Fruit fly (Drosophila melanogaster) whole organism, embryonic: ENCODE results near the gene CG2278.

Experiments
- Abd-B ChIP-seq: fragments of 200-800 bp; sonication (Bioruptor generic); optimal IDR thresholded peaks from 2 replicates; lab custom pipeline; 2018; ENCODE audit warnings: missing biosample characterization, mild to moderate bottlenecking, missing genetic modification characterization, moderate library complexity
- B-H2 ChIP-seq: fragments of 200-800 bp; sonication (Bioruptor generic); optimal IDR thresholded peaks from 2 replicates; lab custom pipeline; 2018; ENCODE audit warnings: missing biosample characterization, mild to moderate bottlenecking, missing genetic modification characterization
- Bgb ChIP-seq: fragments of 200-800 bp; sonication (Bioruptor generic); IDR thresholded peaks from 2 replicates; pipeline ENCODE4 v1.3.6; 2022; ENCODE audit warnings: missing biosample characterization, missing genetic modification characterization; ENCODE audit not compliant: partially characterized antibody
- Bteb2 ChIP-seq: fragments of 200-800 bp; sonication (Bioruptor generic); optimal IDR thresholded peaks from 2 replicates; lab custom pipeline; 2016; ENCODE audit warnings: missing biosample characterization, missing genetic modification characterization
- CG10654 ChIP-seq: fragments of 200-800 bp; sonication (Bioruptor generic); optimal IDR thresholded peaks from 2 replicates; lab custom pipeline; 2016; ENCODE audit warnings: missing biosample characterization, missing genetic modification characterization
- CG10959 ChIP-seq: fragments of 200-800 bp; sonication (Bioruptor generic); IDR thresholded peaks from 2 replicates; pipeline ENCODE4 v1.3.6; 2022; ENCODE audit warnings: missing biosample characterization, missing genetic modification characterization
- CG11456 ChIP-seq: fragments of 200-800 bp; sonication (Bioruptor generic); IDR thresholded peaks from 3 replicates; pipeline ENCODE4 v1.3.6; 2022; ENCODE audit warnings: missing biosample characterization, missing genetic modification characterization
- CG12071 ChIP-seq: fragments of 200-800 bp; sonication (Bioruptor generic); optimal IDR thresholded peaks from 3 replicates; lab custom pipeline; 2018; ENCODE audit warnings: missing biosample characterization, mild to moderate bottlenecking, missing genetic modification characterization
- CG12299 ChIP-seq: fragments of 200-800 bp; sonication (Bioruptor generic); optimal IDR thresholded peaks from 2 replicates; lab custom pipeline; 2018; ENCODE audit warnings: missing biosample characterization, mild to moderate bottlenecking, missing genetic modification characterization
- CG12659 ChIP-seq: fragments of 200-800 bp; sonication (Bioruptor generic); optimal IDR thresholded peaks from 3 replicates; lab custom pipeline; 2017; ENCODE audit warnings: mild to moderate bottlenecking, missing biosample characterization, missing genetic modification reagents, missing genetic modification characterization
- CG12744 ChIP-seq: fragments of 200-800 bp; sonication (Bioruptor generic); optimal IDR thresholded peaks from 2 replicates; lab custom pipeline; 2016; ENCODE audit warnings: missing biosample characterization, missing genetic modification characterization
- CG15514 ChIP-seq: fragments of 200-800 bp; sonication (Bioruptor generic); optimal IDR thresholded peaks from 3 replicates; lab custom pipeline; 2017; ENCODE audit warnings: missing biosample characterization, missing genetic modification characterization, mild to moderate bottlenecking, moderate library complexity, missing genetic modification reagents
- CG15601 ChIP-seq: fragments of 200-800 bp; sonication (Bioruptor generic); optimal IDR thresholded peaks from 3 replicates; lab custom pipeline; 2019; ENCODE audit warnings: missing biosample characterization, mild to moderate bottlenecking, missing genetic modification characterization, moderate library complexity
- CG1647 ChIP-seq: fragments of 200-800 bp; sonication (Bioruptor generic); optimal IDR thresholded peaks from 3 replicates; lab custom pipeline; 2016; ENCODE audit warnings: missing biosample characterization, missing genetic modification characterization
- CG2116 ChIP-seq: fragments of 200-800 bp; sonication (Bioruptor generic); optimal IDR thresholded peaks from 3 replicates; lab custom pipeline; 2018; ENCODE audit warnings: missing biosample characterization, mild to moderate bottlenecking, missing genetic modification characterization
- CG3065 ChIP-seq: fragments of 200-800 bp; sonication (Bioruptor generic); optimal IDR thresholded peaks from 2 replicates; lab custom pipeline; 2016; ENCODE audit warnings: missing biosample characterization, missing genetic modification characterization
- CG32767 ChIP-seq: fragments of 200-800 bp; sonication (Bioruptor generic); IDR thresholded peaks from 2 replicates; pipeline ENCODE4 v1.3.6; 2022; ENCODE audit warnings: missing biosample characterization, missing genetic modification characterization
- CG32772 ChIP-seq: fragments of 200-800 bp; sonication (Bioruptor generic); IDR thresholded peaks from 2 replicates; pipeline ENCODE4 v1.3.6; 2022; ENCODE audit warnings: missing biosample characterization, missing genetic modification characterization
- CG3838 ChIP-seq: fragments of 200-800 bp; sonication (Bioruptor generic); optimal IDR thresholded peaks from 3 replicates; lab custom pipeline; 2016; ENCODE audit warnings: missing biosample characterization, missing genetic modification characterization
- CG4360 ChIP-seq: fragments of 200-800 bp; sonication (Bioruptor generic); IDR thresholded peaks from 2 replicates; pipeline ENCODE4 v1.3.6; 2022; ENCODE audit warnings: missing biosample characterization, missing genetic modification characterization
- CG4404 ChIP-seq: fragments of 200-800 bp; sonication (Bioruptor generic); IDR thresholded peaks from 2 replicates; pipeline ENCODE4 v1.3.6; 2022; ENCODE audit warnings: missing biosample characterization, missing genetic modification characterization
- CG6272 ChIP-seq: fragments of 200-800 bp; sonication (Bioruptor generic); IDR thresholded peaks from 2 replicates; pipeline ENCODE4 v1.3.6; 2022; ENCODE audit warnings: missing biosample characterization, missing genetic modification characterization
- CG7928 ChIP-seq: fragments of 200-800 bp; sonication (Bioruptor generic); optimal IDR thresholded peaks from 2 replicates; lab custom pipeline; 2017; ENCODE audit warnings: missing biosample characterization, mild to moderate bottlenecking, missing genetic modification characterization
- CG8359 ChIP-seq: fragments of 200-800 bp; sonication (Bioruptor generic); optimal IDR thresholded peaks from 2 replicates; lab custom pipeline; 2017; ENCODE audit warnings: missing biosample characterization, mild to moderate bottlenecking, missing genetic modification characterization, borderline replicate concordance
- CG9609 ChIP-seq: fragments of 200-800 bp; sonication (Bioruptor generic); optimal IDR thresholded peaks from 3 replicates; lab custom pipeline; 2016; ENCODE audit warnings: missing biosample characterization, missing genetic modification characterization
- Dll ChIP-seq: fragments of 200-800 bp; sonication (Bioruptor generic); IDR thresholded peaks from 4 replicates; pipeline ENCODE4 v1.3.6; 2022; ENCODE audit warnings: missing biosample characterization, missing genetic modification characterization; ENCODE audit not compliant: partially characterized antibody
- Fer1 ChIP-seq: fragments of 200-800 bp; sonication (Bioruptor generic); optimal IDR thresholded peaks from 2 replicates; lab custom pipeline; 2017; ENCODE audit warnings: missing biosample characterization, mild to moderate bottlenecking, missing genetic modification characterization
- Oli ChIP-seq: fragments of 200-800 bp; sonication (Bioruptor generic); optimal IDR thresholded peaks from 2 replicates; lab custom pipeline; 2018; ENCODE audit warnings: missing biosample characterization, mild to moderate bottlenecking, missing genetic modification characterization, moderate library complexity
- Poxn ChIP-seq: fragments of 200-800 bp; sonication (Bioruptor generic); IDR thresholded peaks from 2 replicates; pipeline ENCODE4 v1.3.6; 2022; ENCODE audit warnings: missing biosample characterization, missing genetic modification characterization
- Rfx ChIP-seq: fragments of 200-800 bp; sonication (Bioruptor generic); IDR thresholded peaks from 2 replicates; pipeline ENCODE4 v1.3.6; 2022; ENCODE audit warnings: missing biosample characterization, missing genetic modification characterization
- Six4 ChIP-seq: fragments of 200-800 bp; sonication (Bioruptor generic); optimal IDR thresholded peaks from 2 replicates; lab custom pipeline; 2016; ENCODE audit warnings: missing biosample characterization, missing genetic modification characterization
- Sox102F ChIP-seq: fragments of 200-800 bp; sonication (Bioruptor generic); optimal IDR thresholded peaks from 2 replicates; lab custom pipeline; 2018; ENCODE audit warnings: missing biosample characterization, mild to moderate bottlenecking, missing genetic modification characterization, moderate library complexity
- Spps ChIP-seq: fragments of 200-800 bp; sonication (Bioruptor generic); optimal IDR thresholded peaks from 2 replicates; lab custom pipeline; 2018; ENCODE audit warnings: missing biosample characterization, mild to moderate bottlenecking, missing genetic modification characterization
- Taf1 ChIP-seq: fragments of 200-800 bp; sonication (Bioruptor generic); IDR thresholded peaks from 2 replicates; pipeline ENCODE4 v1.3.6; 2022; ENCODE audit warnings: missing biosample characterization, missing genetic modification characterization
- amos ChIP-seq: fragments of 200-800 bp; sonication (Bioruptor generic); IDR thresholded peaks from 2 replicates; pipeline ENCODE4 v1.3.6; 2022; ENCODE audit warnings: missing biosample characterization, missing genetic modification characterization; ENCODE audit not compliant: partially characterized antibody
- chn ChIP-seq: fragments of 200-800 bp; sonication (Bioruptor generic); optimal IDR thresholded peaks from 2 replicates; lab custom pipeline; 2016; ENCODE audit warnings: missing biosample characterization, missing genetic modification characterization
- dimm ChIP-seq: fragments of 200-800 bp; sonication (Bioruptor generic); IDR thresholded peaks from 2 replicates; pipeline ENCODE4 v1.3.6; 2022; ENCODE audit warnings: missing biosample characterization, missing genetic modification characterization
- dpn ChIP-seq, 2 experiments: fragments of 200-800 bp; sonication (Bioruptor generic); optimal IDR thresholded peaks; 3 replicates each; lab custom pipeline; 2016; ENCODE audit warnings: missing biosample characterization in 2 of 2, missing genetic modification characterization in 2 of 2
- gcm ChIP-seq: fragments of 200-800 bp; sonication (Bioruptor generic); optimal IDR thresholded peaks from 2 replicates; lab custom pipeline; 2019; ENCODE audit warnings: missing biosample characterization, mild to moderate bottlenecking, missing genetic modification characterization, moderate library complexity
- gem ChIP-seq: fragments of 200-800 bp; sonication (Bioruptor generic); optimal IDR thresholded peaks from 2 replicates; lab custom pipeline; 2019; ENCODE audit warnings: missing biosample characterization, mild to moderate bottlenecking, missing genetic modification characterization, moderate library complexity
- ken ChIP-seq: fragments of 200-800 bp; sonication (Bioruptor generic); IDR thresholded peaks from 3 replicates; pipeline ENCODE4 v1.3.6; 2022; ENCODE audit warnings: missing biosample characterization, missing genetic modification characterization
- lbe ChIP-seq: fragments of 200-800 bp; sonication (Bioruptor generic); optimal IDR thresholded peaks from 2 replicates; lab custom pipeline; 2016; ENCODE audit warnings: missing biosample characterization, mild to moderate bottlenecking, missing genetic modification characterization
- luna ChIP-seq: fragments of 200-800 bp; sonication (Bioruptor generic); optimal IDR thresholded peaks from 2 replicates; lab custom pipeline; 2016; ENCODE audit warnings: missing biosample characterization, missing genetic modification characterization
- pb ChIP-seq: fragments of 200-800 bp; sonication (Bioruptor generic); optimal IDR thresholded peaks from 3 replicates; lab custom pipeline; 2016; ENCODE audit warnings: missing biosample characterization, missing genetic modification characterization
- sc ChIP-seq, 3 experiments: fragments of >200 bp in 2 of 3; fragments of 200-800 bp in 1 of 3; sonication (Bioruptor generic) in 1 of 3; optimal IDR thresholded peaks; 2 replicates in 2 of 3; 3 replicates in 1 of 3; lab custom pipeline; 2017; ENCODE audit warnings: mild to moderate bottlenecking in 1 of 3, missing biosample characterization in 1 of 3, missing genetic modification characterization in 1 of 3, missing genetic modification reagents in 1 of 3
- slbo ChIP-seq: fragments of 200-800 bp; sonication (Bioruptor generic); IDR thresholded peaks from 2 replicates; pipeline ENCODE4 v1.3.6; 2022; ENCODE audit warnings: missing biosample characterization, missing genetic modification characterization
- tll ChIP-seq, 2 experiments: fragments of 200-800 bp in 1 of 2; fragments of >200 bp in 1 of 2; sonication (Bioruptor generic) in 1 of 2; optimal IDR thresholded peaks; 2 replicates each; lab custom pipeline; 2017 to 2019; ENCODE audit warnings: missing biosample characterization in 2 of 2, missing genetic modification characterization in 2 of 2, mild to moderate bottlenecking in 1 of 2, moderate library complexity in 1 of 2
- twi ChIP-seq: fragments of 200-800 bp; optimal IDR thresholded peaks from 2 replicates; lab custom pipeline; 2019; ENCODE audit warnings: missing biosample characterization, mild to moderate bottlenecking, missing genetic modification characterization, moderate library complexity
- wek ChIP-seq: fragments of 200-800 bp; sonication (Bioruptor generic); optimal IDR thresholded peaks from 3 replicates; lab custom pipeline; 2018; ENCODE audit warnings: missing biosample characterization, mild to moderate bottlenecking, missing genetic modification characterization, moderate library complexity
- zfh1 ChIP-seq: fragments of 200-800 bp; sonication (Bioruptor generic); IDR thresholded peaks from 3 replicates; pipeline ENCODE4 v1.3.6; 2022; ENCODE audit warnings: missing biosample characterization, missing genetic modification characterization

CG2278 gene

DNA sequence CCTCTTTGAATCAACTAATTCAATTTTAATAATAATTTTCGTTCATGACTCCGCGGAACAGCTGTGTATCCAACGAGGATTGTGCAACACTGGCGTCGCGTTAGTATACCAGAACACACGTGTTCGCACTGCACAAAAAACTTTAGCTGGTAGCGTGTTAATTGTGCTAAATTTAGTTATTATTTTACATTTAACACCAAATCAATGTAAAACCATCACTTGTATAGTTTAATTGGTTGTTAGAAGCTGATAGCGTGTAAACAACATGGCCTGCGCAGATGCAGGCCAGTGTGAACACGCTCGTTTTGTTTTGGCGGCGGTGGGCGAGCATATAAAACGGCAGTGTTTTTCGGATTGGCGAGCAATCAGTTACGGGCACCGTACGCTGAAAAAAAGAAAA is 12.8 kb downstream of the CG2278 start, which contains the start of the genes Traf6 and GIIIspla2 (continued):
- peak; percentile 46; the same call in 1 of the 4 replicates for TF ChIP-seq Dll (GFP tag; lab: Robert Waterston, UW)
- TF ChIP-seq CG3838 (GFP tag; lab: Kevin White, UChicago): no peak
- peak; percentile 70 for TF ChIP-seq chn (GFP tag; lab: Kevin White, UChicago)
- TF ChIP-seq sc (optimal IDR thresholded peaks at IDR 0.05; lab: Kevin White, UChicago): no peak
- no peak for TF ChIP-seq sc (GFP tag; optimal IDR thresholded peaks at IDR 0.05; lab: Kevin White, UChicago)
- peak; percentile 55 for TF ChIP-seq CG10654 (GFP tag; lab: Kevin White, UChicago)
- no peak for TF ChIP-seq CG3065 (GFP tag; lab: Kevin White, UChicago)
- no peak for TF ChIP-seq luna (GFP tag; lab: Kevin White, UChicago)
- TF ChIP-seq CG12071 (GFP tag; lab: Kevin White, UChicago): peak; percentile 31
- no peak for TF ChIP-seq dimm (GFP tag; lab: Robert Waterston, UW)
- TF ChIP-seq ken: peak; percentile 81
- peak; percentile 84 for TF ChIP-seq gem
- TF ChIP-seq CG8359: no peak
- TF ChIP-seq lbe (GFP tag; lab: Kevin White, UChicago): peak; percentile 60
- peak; percentile 71; the same call in 2 of the 3 replicates for TF ChIP-seq CG11456 (GFP tag; lab: Robert Waterston, UW)
- peak; percentile 83 for TF ChIP-seq zfh1 (GFP tag; lab: Robert Waterston, UW)
- TF ChIP-seq CG15601 (tag; lab: Kevin White, UChicago): peak; percentile 37
- TF ChIP-seq Bteb2: peak; percentile 70
- TF ChIP-seq CG6272: peak; percentile 67
- TF ChIP-seq wek (GFP tag; lab: Kevin White, UChicago): peak; percentile 52
- TF ChIP-seq twi (tag; lab: Kevin White, UChicago): peak; percentile 63
- peak; percentile 59 for TF ChIP-seq CG2116 (GFP tag; lab: Kevin White, UChicago)
- TF ChIP-seq CG32772 (GFP tag; lab: Robert Waterston, UW): peak; percentile 61
- TF ChIP-seq Fer1 (GFP tag; lab: Kevin White, UChicago): peak; percentile 79
- TF ChIP-seq Bgb (GFP tag; lab: Robert Waterston, UW): no peak; the same call in 1 of the 2 replicates
- peak; percentile 59 for TF ChIP-seq CG9609 (GFP tag; lab: Kevin White, UChicago)
- TF ChIP-seq CG10959 (GFP tag; lab: Robert Waterston, UW): peak; percentile 63
- TF ChIP-seq B-H2: peak; percentile 86
- TF ChIP-seq CG32767 (GFP tag; lab: Robert Waterston, UW): peak; percentile 84
- TF ChIP-seq CG4360 (GFP tag; lab: Robert Waterston, UW): no peak
- TF ChIP-seq CG1647: peak; percentile 62
- TF ChIP-seq Poxn (GFP tag; lab: Robert Waterston, UW): peak; percentile 29; the same call in 1 of the 2 replicates
- peak; percentile 71 to 72 for TF ChIP-seq dpn (GFP tag; optimal IDR thresholded peaks at IDR 0.05; lab: Kevin White, UChicago)
- TF ChIP-seq CG12659 (GFP tag; lab: Kevin White, UChicago): peak; percentile 88
- peak; percentile 40 for TF ChIP-seq gcm (GFP tag; lab: Kevin White, UChicago)
- TF ChIP-seq CG12744 (GFP tag; lab: Kevin White, UChicago): peak; percentile 14
- peak; percentile 32 for TF ChIP-seq Spps (tag; lab: Kevin White, UChicago)
- TF ChIP-seq CG7928 (GFP tag; lab: Kevin White, UChicago): peak; percentile 28
- peak; percentile 56; the same call in 1 of the 2 replicates for TF ChIP-seq Taf1
- TF ChIP-seq Sox102F (GFP tag; lab: Kevin White, UChicago): no peak
- TF ChIP-seq tll (GFP tag; optimal IDR thresholded peaks at IDR 0.05; lab: Kevin White, UChicago): no peak
- TF ChIP-seq Oli (tag; lab: Kevin White, UChicago): peak; percentile 70
- peak; percentile 92 for TF ChIP-seq CG15514 (GFP tag; lab: Kevin White, UChicago)
- TF ChIP-seq slbo (GFP tag; lab: Robert Waterston, UW): peak; percentile 83
- TF ChIP-seq Six4 (GFP tag; lab: Kevin White, UChicago): peak; percentile 40
- peak; percentile 66 for TF ChIP-seq CG4404 (GFP tag; lab: Robert Waterston, UW)
- TF ChIP-seq Abd-B: peak; percentile 72
- TF ChIP-seq amos (GFP tag; lab: Robert Waterston, UW): no peak
- peak; percentile 87 for TF ChIP-seq Rfx (GFP tag; lab: Robert Waterston, UW)
- peak; percentile 64 for TF ChIP-seq CG12299 (tag; lab: Kevin White, UChicago)
- peak; percentile 50 for TF ChIP-seq pb
